Fruit fly (Drosophila melanogaster): ENCODE results near the gene Jon66Ci.
A peak's percentile ranks its signal among the peaks of the same experiment; 100 is the strongest.

The Jon66Ci gene

dm6 chr3L:8369456-8369855 is 21.9 kb upstream of the Jon66Ci start:
- TF ChIP-seq CG6654 (GFP tag; optimal IDR thresholded peaks at IDR 0.05) (peak; percentile 88), jing (GFP tag; optimal IDR thresholded peaks at IDR 0.05) (no peak), E2f1 (GFP tag; IDR thresholded peaks at IDR 0.05) (no peak)

- TF ChIP-seq abd-A (tag; optimal IDR thresholded peaks at IDR 0.05) (no peak), Ets65A (GFP tag) (peak; percentile 40), sens (GFP tag) (peak; percentile 53), gcm2 (GFP tag; optimal IDR thresholded peaks at IDR 0.05) (no peak), CG7745 (tag; optimal IDR thresholded peaks at IDR 0.05) (no peak), kni (GFP tag; optimal IDR thresholded peaks at IDR 0.05) (no peak), caup (GFP tag; optimal IDR thresholded peaks at IDR 0.05; ENCODE audit: severe bottlenecking) (no peak), CG11723 (GFP tag; optimal IDR thresholded peaks at IDR 0.05) (no peak), CG11398 (GFP tag; optimal IDR thresholded peaks at IDR 0.05) (no peak), CG2889 (GFP tag; IDR thresholded peaks at IDR 0.05) (no peak), lmd (GFP tag; IDR thresholded peaks at IDR 0.05) (0 out of 2 replicates have a peak, but pooled peaks have one; percentile 11), row (GFP tag; IDR thresholded peaks at IDR 0.05) (0 out of 3 replicates have a peak, but pooled peaks have one; percentile 36), CG7556 (GFP tag; optimal IDR thresholded peaks at IDR 0.05) (no peak), tup (GFP tag; optimal IDR thresholded peaks at IDR 0.05) (no peak), dmrt11E (tag; optimal IDR thresholded peaks at IDR 0.05) (no peak), CG8924 (tag; optimal IDR thresholded peaks at IDR 0.05) (no peak), CG32532 (GFP tag; IDR thresholded peaks at IDR 0.05) (no peak), lbe (GFP tag; optimal IDR thresholded peaks at IDR 0.05) (peak; percentile 9), CG31388 (GFP tag; optimal IDR thresholded peaks at IDR 0.05) (no peak), prd (optimal IDR thresholded peaks at IDR 0.05) (no peak), prd (GFP tag; IDR thresholded peaks at IDR 0.05) (peak; percentile 17; the same call in 1 of the 3 replicates), B-H2 (GFP tag; optimal IDR thresholded peaks at IDR 0.05) (no peak), en (GFP tag; optimal IDR thresholded peaks at IDR 0.05) (no peak), slbo (GFP tag; IDR thresholded peaks at IDR 0.05) (0 out of 2 replicates have a peak, but pooled peaks have one; percentile 27), E2f1 (GFP tag; IDR thresholded peaks at IDR 0.05) (no peak), CG32772 (GFP tag; IDR thresholded peaks at IDR 0.05) (no peak), btn (GFP tag; optimal IDR thresholded peaks at IDR 0.05) (no peak), vvl (GFP tag; IDR thresholded peaks at IDR 0.05) (0 out of 2 replicates have a peak, but pooled peaks have one; percentile 9), corto (GFP tag; optimal IDR thresholded peaks at IDR 0.05) (no peak), zfh2 (GFP tag; optimal IDR thresholded peaks at IDR 0.05) (no peak), tll (GFP tag; optimal IDR thresholded peaks at IDR 0.05) (no peak), ftz-f1 (GFP tag; optimal IDR thresholded peaks at IDR 0.05) (no peak), sqz (GFP tag; optimal IDR thresholded peaks at IDR 0.05) (no peak), Rfx (GFP tag; IDR thresholded peaks at IDR 0.05) (peak; percentile 28; the same call in 1 of the 2 replicates), gsb (GFP tag; IDR thresholded peaks at IDR 0.05) (no peak), CG10366 (GFP tag; IDR thresholded peaks at IDR 0.05) (no peak)
Measured at dm6 chr3L:8370922-8371321, 20.4 kb upstream of the Jon66Ci start.

DNA sequence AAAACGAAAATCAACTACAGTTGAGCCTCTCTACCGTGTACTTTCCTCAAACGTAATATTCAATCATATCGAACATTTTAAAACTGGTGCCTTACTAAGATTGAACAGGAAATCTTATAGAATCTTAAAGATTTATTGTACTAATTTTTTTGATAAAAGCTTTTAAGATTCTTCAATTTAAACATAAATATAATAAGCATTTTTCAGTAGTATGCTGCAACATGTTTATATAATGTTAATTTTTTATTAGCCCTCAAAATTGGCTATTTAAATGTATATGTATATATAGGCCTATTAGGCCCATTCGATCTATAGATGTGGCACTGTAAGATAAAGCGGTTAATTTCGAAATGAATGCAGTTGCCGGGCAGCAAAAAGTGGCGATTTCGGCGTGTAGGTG is 19.8 kb upstream of the Jon66Ci start:
- no peak for TF ChIP-seq klu (GFP tag; IDR thresholded peaks at IDR 0.05)
- no peak for TF ChIP-seq CG3838 (GFP tag; optimal IDR thresholded peaks at IDR 0.05)
- TF ChIP-seq bab2 (GFP tag; optimal IDR thresholded peaks at IDR 0.05), result no peak
- TF ChIP-seq CG32532 (GFP tag; IDR thresholded peaks at IDR 0.05), result no peak
- TF ChIP-seq CG10274 (GFP tag; optimal IDR thresholded peaks at IDR 0.05), result no peak
- TF ChIP-seq lbe (GFP tag; optimal IDR thresholded peaks at IDR 0.05), result no peak
- TF ChIP-seq CG3281 (GFP tag; optimal IDR thresholded peaks at IDR 0.05), result no peak

Data from whole organism, embryonic.